Fruit fly (Drosophila melanogaster) whole organism, embryonic: ENCODE data around the gene Ras85D.

Source experiments
- ATbp ChIP-seq: fragments of 200-800 bp; sonication (Bioruptor generic); optimal IDR thresholded peaks from 2 replicates; lab custom pipeline; 2017; ENCODE audit warnings: missing biosample characterization, mild to moderate bottlenecking, missing genetic modification characterization, missing genetic modification reagents
- B-H1 ChIP-seq: fragments of 200-800 bp; sonication (Bioruptor generic); IDR thresholded peaks from 3 replicates; pipeline ENCODE4 v1.3.6; 2022; ENCODE audit warnings: missing biosample characterization, missing genetic modification characterization
- Blimp-1 ChIP-seq: fragments of 200-800 bp; sonication (Bioruptor generic); optimal IDR thresholded peaks from 3 replicates; lab custom pipeline; 2018; ENCODE audit warnings: missing biosample characterization, missing genetic modification characterization, mild to moderate bottlenecking, moderate library complexity, missing genetic modification reagents
- CG10543 ChIP-seq: fragments of 200-800 bp; sonication (Bioruptor generic); optimal IDR thresholded peaks from 3 replicates; lab custom pipeline; 2017; ENCODE audit warnings: missing biosample characterization, mild to moderate bottlenecking, missing genetic modification characterization, moderate library complexity
- CG11696 ChIP-seq: fragments of 200-800 bp; sonication (Bioruptor generic); IDR thresholded peaks from 2 replicates; pipeline ENCODE4 v1.3.6; 2022; ENCODE audit warnings: missing biosample characterization, missing genetic modification characterization
- CG1233 ChIP-seq: fragments of 200-800 bp; sonication (Bioruptor generic); optimal IDR thresholded peaks from 4 replicates; lab custom pipeline; 2018; ENCODE audit warnings: missing biosample characterization, mild to moderate bottlenecking, missing genetic modification characterization
- CG12769 ChIP-seq: fragments of 200-800 bp; sonication (Bioruptor generic); optimal IDR thresholded peaks from 2 replicates; lab custom pipeline; 2019; ENCODE audit warnings: missing biosample characterization, mild to moderate bottlenecking, missing genetic modification characterization, moderate library complexity
- CG12942 ChIP-seq: fragments of 200-800 bp; sonication (Bioruptor generic); optimal IDR thresholded peaks from 3 replicates; lab custom pipeline; 2016; ENCODE audit warnings: missing biosample characterization, missing genetic modification characterization
- CG13287 ChIP-seq: fragments of 200-800 bp; sonication (Bioruptor generic); IDR thresholded peaks from 2 replicates; pipeline ENCODE4 v1.3.6; 2022; ENCODE audit warnings: missing biosample characterization, missing genetic modification characterization; ENCODE audit not compliant: partially characterized antibody
- CG13624 ChIP-seq: fragments of 200-800 bp; sonication (Bioruptor generic); optimal IDR thresholded peaks from 2 replicates; lab custom pipeline; 2016; ENCODE audit warnings: missing biosample characterization, missing genetic modification characterization
- CG14965 ChIP-seq: fragments of 200-800 bp; sonication (Bioruptor generic); optimal IDR thresholded peaks from 2 replicates; lab custom pipeline; 2016; ENCODE audit warnings: missing biosample characterization, missing genetic modification characterization, borderline replicate concordance
- CG1603 ChIP-seq: fragments of 200-800 bp; sonication (Bioruptor generic); optimal IDR thresholded peaks from 2 replicates; lab custom pipeline; 2019; ENCODE audit warnings: missing biosample characterization, mild to moderate bottlenecking, missing genetic modification characterization, moderate library complexity
- CG1647 ChIP-seq: fragments of 200-800 bp; sonication (Bioruptor generic); optimal IDR thresholded peaks from 3 replicates; lab custom pipeline; 2016; ENCODE audit warnings: missing biosample characterization, missing genetic modification characterization
- CG17385 ChIP-seq: fragments of 200-800 bp; sonication (Bioruptor generic); optimal IDR thresholded peaks from 3 replicates; lab custom pipeline; 2018; ENCODE audit warnings: missing biosample characterization, mild to moderate bottlenecking, missing genetic modification characterization
- CG3163 ChIP-seq: fragments of 200-800 bp; sonication (Bioruptor generic); optimal IDR thresholded peaks from 3 replicates; lab custom pipeline; 2016; ENCODE audit warnings: missing biosample characterization, missing genetic modification characterization
- CG3838 ChIP-seq: fragments of 200-800 bp; sonication (Bioruptor generic); optimal IDR thresholded peaks from 3 replicates; lab custom pipeline; 2016; ENCODE audit warnings: missing biosample characterization, missing genetic modification characterization
- CG3995 ChIP-seq: fragments of 200-800 bp; sonication (Bioruptor generic); optimal IDR thresholded peaks from 3 replicates; lab custom pipeline; 2016; ENCODE audit warnings: missing biosample characterization, missing genetic modification characterization
- CG4424 ChIP-seq: fragments of 200-800 bp; sonication (Bioruptor generic); optimal IDR thresholded peaks from 3 replicates; lab custom pipeline; 2016; ENCODE audit warnings: missing biosample characterization, missing genetic modification characterization
- CG4707 ChIP-seq: fragments of 200-800 bp; sonication (Bioruptor generic); optimal IDR thresholded peaks from 2 replicates; lab custom pipeline; 2018; ENCODE audit warnings: missing biosample characterization, mild to moderate bottlenecking, missing genetic modification characterization, moderate library complexity
- CG6765 ChIP-seq: fragments of 200-800 bp; sonication (Bioruptor generic); optimal IDR thresholded peaks from 3 replicates; lab custom pipeline; 2017; ENCODE audit warnings: missing biosample characterization, mild to moderate bottlenecking, missing genetic modification characterization
- CG7928 ChIP-seq: fragments of 200-800 bp; sonication (Bioruptor generic); optimal IDR thresholded peaks from 2 replicates; lab custom pipeline; 2017; ENCODE audit warnings: missing biosample characterization, mild to moderate bottlenecking, missing genetic modification characterization
- Dip3 ChIP-seq: fragments of 200-800 bp; sonication (Bioruptor generic); optimal IDR thresholded peaks from 3 replicates; lab custom pipeline; 2016; ENCODE audit warnings: missing biosample characterization, missing genetic modification characterization
- Dref ChIP-seq: fragments of 200-800 bp; sonication (Bioruptor generic); IDR thresholded peaks from 2 replicates; pipeline ENCODE4 v1.3.6; 2022; ENCODE audit warnings: missing biosample characterization, missing genetic modification characterization
- Drgx ChIP-seq: fragments of 200-800 bp; sonication (Bioruptor generic); IDR thresholded peaks from 2 replicates; pipeline ENCODE4 v1.3.6; 2022; ENCODE audit warnings: missing biosample characterization, missing genetic modification characterization
- Eip74EF ChIP-seq, 2 experiments: fragments of 200-800 bp in 1 of 2; fragments of >200 bp in 1 of 2; sonication (Bioruptor generic) in 1 of 2; optimal IDR thresholded peaks; 2 replicates each; lab custom pipeline; 2017 to 2019; ENCODE audit warnings: missing biosample characterization in 2 of 2, missing genetic modification characterization in 2 of 2, mild to moderate bottlenecking in 1 of 2, moderate library complexity in 1 of 2
- Gug ChIP-seq: fragments of 200-800 bp; sonication (Bioruptor generic); IDR thresholded peaks from 4 replicates; pipeline ENCODE4 v1.3.6; 2022; ENCODE audit warnings: missing biosample characterization, missing genetic modification characterization
- H15 ChIP-seq: fragments of 200-800 bp; sonication (Bioruptor generic); IDR thresholded peaks from 3 replicates; pipeline ENCODE4 v1.3.6; 2022; ENCODE audit warnings: missing biosample characterization, missing genetic modification characterization
- Hmr ChIP-seq: fragments of 200-800 bp; sonication (Bioruptor generic); optimal IDR thresholded peaks from 3 replicates; lab custom pipeline; 2017; ENCODE audit warnings: mild to moderate bottlenecking, missing biosample characterization, missing genetic modification reagents, missing genetic modification characterization
- Mad ChIP-seq: fragments of 200-800 bp; sonication (Bioruptor generic); optimal IDR thresholded peaks from 2 replicates; lab custom pipeline; 2016; ENCODE audit warnings: missing biosample characterization, missing genetic modification characterization
- Meics ChIP-seq: fragments of 200-800 bp; sonication (Bioruptor generic); optimal IDR thresholded peaks from 2 replicates; lab custom pipeline; 2017; ENCODE audit warnings: missing biosample characterization, mild to moderate bottlenecking, missing genetic modification characterization
- Scr ChIP-seq: fragments of 200-800 bp; sonication (Bioruptor generic); IDR thresholded peaks from 2 replicates; pipeline ENCODE4 v1.3.6; 2022; ENCODE audit warnings: missing biosample characterization, missing genetic modification characterization; ENCODE audit not compliant: partially characterized antibody
- Spps ChIP-seq: fragments of 200-800 bp; sonication (Bioruptor generic); optimal IDR thresholded peaks from 2 replicates; lab custom pipeline; 2018; ENCODE audit warnings: missing biosample characterization, mild to moderate bottlenecking, missing genetic modification characterization
- cad ChIP-seq: fragments of >200 bp; optimal IDR thresholded peaks from 2 replicates; lab custom pipeline; 2017; ENCODE audit warnings: missing biosample characterization, missing genetic modification characterization
- chn ChIP-seq: fragments of 200-800 bp; sonication (Bioruptor generic); optimal IDR thresholded peaks from 2 replicates; lab custom pipeline; 2016; ENCODE audit warnings: missing biosample characterization, missing genetic modification characterization
- dati ChIP-seq: fragments of 200-800 bp; sonication (Bioruptor generic); IDR thresholded peaks from 2 replicates; pipeline ENCODE4 v1.3.6; 2022; ENCODE audit warnings: missing biosample characterization, missing genetic modification characterization
- dimm ChIP-seq: fragments of 200-800 bp; sonication (Bioruptor generic); IDR thresholded peaks from 2 replicates; pipeline ENCODE4 v1.3.6; 2022; ENCODE audit warnings: missing biosample characterization, missing genetic modification characterization
- dmrt99B ChIP-seq: fragments of 200-800 bp; sonication (Bioruptor generic); optimal IDR thresholded peaks from 2 replicates; lab custom pipeline; 2018; ENCODE audit warnings: missing biosample characterization, mild to moderate bottlenecking, missing genetic modification characterization, moderate library complexity
- dysf ChIP-seq: fragments of 200-800 bp; sonication (Bioruptor generic); IDR thresholded peaks from 3 replicates; pipeline ENCODE4 v1.3.6; 2022; ENCODE audit warnings: missing biosample characterization, missing genetic modification characterization
- en ChIP-seq: fragments of 200-800 bp; sonication (Bioruptor generic); optimal IDR thresholded peaks from 2 replicates; lab custom pipeline; 2016; ENCODE audit warnings: missing biosample characterization, missing genetic modification characterization
- gcm ChIP-seq: fragments of 200-800 bp; sonication (Bioruptor generic); optimal IDR thresholded peaks from 2 replicates; lab custom pipeline; 2019; ENCODE audit warnings: missing biosample characterization, mild to moderate bottlenecking, missing genetic modification characterization, moderate library complexity
- gem ChIP-seq: fragments of 200-800 bp; sonication (Bioruptor generic); optimal IDR thresholded peaks from 2 replicates; lab custom pipeline; 2019; ENCODE audit warnings: missing biosample characterization, mild to moderate bottlenecking, missing genetic modification characterization, moderate library complexity
- gfzf ChIP-seq: fragments of 200-800 bp; sonication (Bioruptor generic); optimal IDR thresholded peaks from 2 replicates; lab custom pipeline; 2016; ENCODE audit warnings: missing biosample characterization, mild to moderate bottlenecking, missing genetic modification characterization, moderate library complexity
- hkb ChIP-seq, 2 experiments: fragments of 200-800 bp in 1 of 2; fragments of >200 bp in 1 of 2; sonication (Bioruptor generic) in 1 of 2; IDR thresholded peaks in 1 of 2; optimal IDR thresholded peaks in 1 of 2; 2 replicates each; pipeline versions ENCODE4 v1.3.6 to Lab custom; 2017 to 2022; ENCODE audit warnings: missing biosample characterization in 1 of 2, missing genetic modification characterization in 1 of 2
- nerfin-1 ChIP-seq: fragments of 200-800 bp; sonication (Bioruptor generic); optimal IDR thresholded peaks from 3 replicates; lab custom pipeline; 2019; ENCODE audit warnings: missing biosample characterization, mild to moderate bottlenecking, missing genetic modification characterization, moderate library complexity
- psq ChIP-seq: fragments of 200-800 bp; sonication (Bioruptor generic); optimal IDR thresholded peaks from 2 replicates; lab custom pipeline; 2017; ENCODE audit warnings: missing biosample characterization, missing genetic modification characterization
- sqz ChIP-seq: fragments of 200-800 bp; sonication (Bioruptor generic); optimal IDR thresholded peaks from 3 replicates; lab custom pipeline; 2018; ENCODE audit warnings: missing biosample characterization, mild to moderate bottlenecking, missing genetic modification characterization
- wdn ChIP-seq: fragments of 200-800 bp; sonication (Bioruptor generic); IDR thresholded peaks from 2 replicates; pipeline ENCODE4 v1.3.6; 2022; ENCODE audit warnings: missing biosample characterization, missing genetic modification characterization
- wek ChIP-seq: fragments of 200-800 bp; sonication (Bioruptor generic); optimal IDR thresholded peaks from 3 replicates; lab custom pipeline; 2018; ENCODE audit warnings: missing biosample characterization, mild to moderate bottlenecking, missing genetic modification characterization, moderate library complexity
- wor ChIP-seq: fragments of 200-800 bp; sonication (Bioruptor generic); IDR thresholded peaks from 2 replicates; pipeline ENCODE4 v1.3.6; 2022; ENCODE audit warnings: missing biosample characterization, missing genetic modification characterization
- yki ChIP-seq: fragments of >200 bp; optimal IDR thresholded peaks from 3 replicates; lab custom pipeline; 2018
- zfh2 ChIP-seq: fragments of 200-800 bp; sonication (Bioruptor generic); optimal IDR thresholded peaks from 2 replicates; lab custom pipeline; 2016; ENCODE audit warnings: missing biosample characterization, missing genetic modification characterization

Ras85D gene

dm6 chr3R:9515860-9516344, 3.0 kb upstream of the Ras85D start, which contains the start of the genes mRpL47, CG8176 and Kdm3 (continued):
- TF ChIP-seq Dref (GFP tag; lab: Robert Waterston, UW), result no peak
- no peak for TF ChIP-seq CG14965 (GFP tag; lab: Kevin White, UChicago)
- no peak for TF ChIP-seq wor (GFP tag; lab: Robert Waterston, UW)
- TF ChIP-seq gfzf (GFP tag; lab: Kevin White, UChicago), result peak; percentile 67
- TF ChIP-seq CG13624, result peak; percentile 77
- no peak for TF ChIP-seq B-H1
- TF ChIP-seq zfh2 (GFP tag; lab: Kevin White, UChicago), result peak; percentile 91
- no peak for TF ChIP-seq CG6765
- TF ChIP-seq Spps, result no peak
- TF ChIP-seq gem (tag; lab: Kevin White, UChicago), result no peak
- no peak for TF ChIP-seq Eip74EF (GFP tag; optimal IDR thresholded peaks at IDR 0.05; lab: Kevin White, UChicago)
- TF ChIP-seq chn (GFP tag; lab: Kevin White, UChicago), result peak; percentile 75
- peak; percentile 13 for TF ChIP-seq CG17385
- peak; percentile 98 for TF ChIP-seq CG7928 (GFP tag; lab: Kevin White, UChicago)
- TF ChIP-seq dmrt99B (tag; lab: Kevin White, UChicago), result no peak
- TF ChIP-seq CG12769, result peak; percentile 83
- TF ChIP-seq Scr (GFP tag; lab: Robert Waterston, UW), result no peak
- no peak for TF ChIP-seq ATbp (GFP tag; lab: Kevin White, UChicago)
- TF ChIP-seq cad, result no peak
- TF ChIP-seq CG1233 (GFP tag; lab: Kevin White, UChicago), result peak; percentile 31
- TF ChIP-seq Dip3, result peak; percentile 50
- TF ChIP-seq CG1647 (GFP tag; lab: Kevin White, UChicago), result peak; percentile 86
- no peak for TF ChIP-seq CG11696 (GFP tag; lab: Robert Waterston, UW)
- peak; percentile 20 for TF ChIP-seq en
- peak; percentile 51 for TF ChIP-seq sqz (GFP tag; lab: Kevin White, UChicago)
- no peak for TF ChIP-seq Blimp-1
- peak; percentile 94 for TF ChIP-seq CG1603
- peak; percentile 81; the same call in 3 of the 4 replicates for TF ChIP-seq Gug (GFP tag; lab: Robert Waterston, UW)
- no peak for TF ChIP-seq Drgx (GFP tag; lab: Robert Waterston, UW)
- TF ChIP-seq CG3995 (GFP tag; lab: Kevin White, UChicago), result no peak
- peak; percentile 86 for TF ChIP-seq Hmr (GFP tag; lab: Kevin White, UChicago)
- no peak for TF ChIP-seq dati
- no peak for TF ChIP-seq yki (lab: Kevin White, UChicago)
- TF ChIP-seq CG13287, result no peak
- TF ChIP-seq hkb (optimal IDR thresholded peaks at IDR 0.05; lab: Kevin White, UChicago), result no peak
- TF ChIP-seq hkb (GFP tag; IDR thresholded peaks at IDR 0.05; lab: Robert Waterston, UW), result no peak
- peak; percentile 61 for TF ChIP-seq CG3163 (GFP tag; lab: Kevin White, UChicago)
- no peak for TF ChIP-seq wdn (GFP tag; lab: Robert Waterston, UW)
- TF ChIP-seq CG10543, result peak; percentile 70
- peak; percentile 61 for TF ChIP-seq CG12942
- TF ChIP-seq CG4424 (GFP tag; lab: Kevin White, UChicago), result no peak
- no peak for TF ChIP-seq H15
- no peak for TF ChIP-seq CG3838
- no peak for TF ChIP-seq CG4707 (GFP tag; lab: Kevin White, UChicago)
- peak; percentile 81 for TF ChIP-seq nerfin-1
- no peak for TF ChIP-seq dysf (GFP tag; lab: Robert Waterston, UW)
- TF ChIP-seq gcm (GFP tag; lab: Kevin White, UChicago), result no peak
- peak; percentile 30 for TF ChIP-seq Meics (GFP tag; lab: Kevin White, UChicago)
- peak; percentile 66 for TF ChIP-seq Mad
- TF ChIP-seq dimm (GFP tag; lab: Robert Waterston, UW), result no peak
- TF ChIP-seq psq, result peak; percentile 28
- TF ChIP-seq wek (GFP tag; lab: Kevin White, UChicago), result no peak
